Fruit fly (Drosophila melanogaster) whole organism, wandering third instar larva: ENCODE results near the gene CG7824.

Experiments used
- Abd-B ChIP-seq: fragments of >200 bp; optimal IDR thresholded peaks from 2 replicates; lab custom pipeline; 2017; ENCODE audit warnings: missing biosample characterization, missing genetic modification characterization
- Dfd ChIP-seq: fragments of >200 bp; optimal IDR thresholded peaks from 2 replicates; lab custom pipeline; 2017; ENCODE audit warnings: missing biosample characterization, missing genetic modification characterization
- GATAd ChIP-seq: sonication (Bioruptor generic); optimal IDR thresholded peaks from 2 replicates; lab custom pipeline; 2016; ENCODE audit warnings: missing biosample characterization, missing genetic modification characterization
- HLH106 ChIP-seq: fragments of 200-800 bp; optimal IDR thresholded peaks from 3 replicates; lab custom pipeline; 2019; ENCODE audit warnings: missing biosample characterization, mild to moderate bottlenecking, missing genetic modification characterization, moderate library complexity
- Hnf4 ChIP-seq: fragments of 200-800 bp; sonication (Bioruptor generic); optimal IDR thresholded peaks from 2 replicates; lab custom pipeline; 2016; ENCODE audit warnings: missing biosample characterization, mild to moderate bottlenecking, missing genetic modification characterization
- Hr83 ChIP-seq: fragments of 200-300 bp; sonication (Bioruptor generic); optimal IDR thresholded peaks from 2 replicates; lab custom pipeline; 2016; ENCODE audit warnings: missing biosample characterization, mild to moderate bottlenecking, missing genetic modification characterization, moderate library complexity; ENCODE audit not compliant: poor library complexity, severe bottlenecking
- Mio ChIP-seq: sonication (Bioruptor generic); optimal IDR thresholded peaks from 2 replicates; lab custom pipeline; 2016; ENCODE audit warnings: missing biosample characterization, missing genetic modification characterization
- Myc ChIP-seq: fragments of >200 bp; optimal IDR thresholded peaks from 2 replicates; lab custom pipeline; 2017
- N ChIP-seq: fragments of >200 bp; optimal IDR thresholded peaks from 2 replicates; lab custom pipeline; 2018; ENCODE audit warnings: missing biosample characterization, missing external identifiers, missing genetic modification characterization
- OdsH ChIP-seq: fragments of 200-800 bp; sonication (Bioruptor generic); optimal IDR thresholded peaks from 2 replicates; lab custom pipeline; 2016; ENCODE audit warnings: missing biosample characterization, mild to moderate bottlenecking, missing genetic modification characterization
- Sp1 ChIP-seq: fragments of 200-800 bp; sonication (Bioruptor generic); optimal IDR thresholded peaks from 3 replicates; lab custom pipeline; 2019; ENCODE audit warnings: missing biosample characterization, mild to moderate bottlenecking, missing genetic modification characterization, moderate library complexity
- Vsx2 ChIP-seq: fragments of 200-300, 225-300 bp; sonication (Bioruptor generic); optimal IDR thresholded peaks from 2 replicates; lab custom pipeline; 2018; ENCODE audit warnings: missing biosample characterization, missing genetic modification characterization; ENCODE audit not compliant: partially characterized antibody
- br ChIP-seq: fragments of 200-800 bp; sonication (Bioruptor generic); optimal IDR thresholded peaks from 2 replicates; lab custom pipeline; 2016; ENCODE audit warnings: missing biosample characterization, missing genetic modification characterization
- dl ChIP-seq, 2 experiments: fragments of 175-275, 200-275 bp in 1 of 2; fragments of 200-275 bp in 1 of 2; sonication (Bioruptor generic); optimal IDR thresholded peaks; lab custom pipeline; 2018; ENCODE audit warnings: mild to moderate bottlenecking in 2 of 2, missing biosample characterization in 2 of 2, missing genetic modification characterization in 2 of 2, moderate library complexity in 2 of 2; ENCODE audit not compliant: partially characterized antibody in 2 of 2, insufficient read depth in 1 of 2
- dmrt93B ChIP-seq: fragments of 200-800 bp; sonication (Bioruptor generic); optimal IDR thresholded peaks from 2 replicates; lab custom pipeline; 2018; ENCODE audit warnings: missing biosample characterization, mild to moderate bottlenecking, missing genetic modification characterization
- dsf ChIP-seq: sonication (Bioruptor generic); optimal IDR thresholded peaks from 2 replicates; lab custom pipeline; 2016; ENCODE audit warnings: missing biosample characterization, missing genetic modification characterization, borderline replicate concordance
- foxo ChIP-seq, 2 experiments: fragments of 200-800 bp; sonication (Bioruptor generic); optimal IDR thresholded peaks; 2 replicates in 1 of 2; 3 replicates in 1 of 2; lab custom pipeline; 2016 to 2017; ENCODE audit warnings: missing biosample characterization in 2 of 2, missing genetic modification characterization in 2 of 2
- fru ChIP-seq: fragments of 200-800 bp; sonication (Bioruptor generic); optimal IDR thresholded peaks from 3 replicates; lab custom pipeline; 2016; ENCODE audit warnings: missing biosample characterization, mild to moderate bottlenecking, missing genetic modification characterization
- h ChIP-seq: fragments of 200-800 bp; sonication (Bioruptor generic); optimal IDR thresholded peaks from 3 replicates; lab custom pipeline; 2016; ENCODE audit warnings: missing biosample characterization, mild to moderate bottlenecking, missing genetic modification characterization
- jim ChIP-seq: fragments of 175-275, 200-325 bp; sonication (Bioruptor generic); optimal IDR thresholded peaks from 2 replicates; lab custom pipeline; 2016; ENCODE audit warnings: missing biosample characterization, mild to moderate bottlenecking, missing genetic modification characterization
- lola ChIP-seq: fragments of >200 bp; optimal IDR thresholded peaks from 2 replicates; lab custom pipeline; 2017; ENCODE audit warnings: missing biosample characterization, missing genetic modification characterization
- pan ChIP-seq: fragments of >200 bp; optimal IDR thresholded peaks from 2 replicates; lab custom pipeline; 2017
- psq ChIP-seq: fragments of 200-800 bp; sonication (Bioruptor generic); optimal IDR thresholded peaks from 3 replicates; lab custom pipeline; 2017; ENCODE audit warnings: missing biosample characterization, mild to moderate bottlenecking, missing genetic modification characterization, moderate library complexity
- rgr ChIP-seq: fragments of 200-800 bp; sonication (Bioruptor generic); optimal IDR thresholded peaks from 3 replicates; lab custom pipeline; 2016; ENCODE audit warnings: missing biosample characterization, mild to moderate bottlenecking, missing genetic modification characterization
- sage ChIP-seq: fragments of 200-800 bp; sonication (Bioruptor generic); optimal IDR thresholded peaks from 2 replicates; lab custom pipeline; 2016; ENCODE audit warnings: missing biosample characterization, mild to moderate bottlenecking, missing genetic modification characterization
- sv ChIP-seq: fragments of 200-800 bp; sonication (Bioruptor generic); optimal IDR thresholded peaks from 3 replicates; lab custom pipeline; 2016; ENCODE audit warnings: missing biosample characterization, missing genetic modification characterization

Gene CG7824

dm6 chr3R:29898588-29898987, 39.9 kb upstream of the CG7824 start:
- TF ChIP-seq h (GFP tag; lab: Kevin White, UChicago) (no peak), dmrt93B (GFP tag; lab: Kevin White, UChicago) (no peak), HLH106 (tag; lab: Kevin White, UChicago) (no peak), rgr (GFP tag; lab: Kevin White, UChicago) (no peak), Hnf4 (GFP tag; lab: Kevin White, UChicago) (no peak), dsf (GFP tag; lab: Kevin White, UChicago) (no peak), Mio (GFP tag; lab: Kevin White, UChicago) (no peak), Abd-B (GFP tag; lab: Kevin White, UChicago) (no peak)

dm6 chr3R:29894393-29894792, 35.7 kb upstream of the CG7824 start:
- TF ChIP-seq h (GFP tag; lab: Kevin White, UChicago): peak; percentile 4
- peak; percentile 39 for TF ChIP-seq HLH106 (tag; lab: Kevin White, UChicago)
- no peak for TF ChIP-seq OdsH (GFP tag; lab: Kevin White, UChicago)
- TF ChIP-seq sv (GFP tag; lab: Kevin White, UChicago): peak; percentile 14
- TF ChIP-seq Vsx2 (GFP tag; lab: Kevin White, UChicago): no peak
- no peak for TF ChIP-seq rgr (GFP tag; lab: Kevin White, UChicago)
- no peak for TF ChIP-seq dmrt93B (GFP tag; lab: Kevin White, UChicago)
- TF ChIP-seq, all 38 proteins: peak for 3

- TF ChIP-seq OdsH (GFP tag; lab: Kevin White, UChicago) (no peak), Dfd (GFP tag; lab: Kevin White, UChicago) (no peak), lola (GFP tag; lab: Kevin White, UChicago) (no peak), dl (GFP tag; optimal IDR thresholded peaks at IDR 0.05; lab: Kevin White, UChicago; ENCODE audit: insufficient read depth in 1 of 2, partially characterized antibody in 2 of 2) (no peak), Vsx2 (GFP tag; lab: Kevin White, UChicago) (no peak), dmrt93B (GFP tag; lab: Kevin White, UChicago) (no peak), br (GFP tag; lab: Kevin White, UChicago) (no peak)
Observed at dm6 chr3R:29893030-29893429, 34.3 kb upstream of the CG7824 start.

- TF ChIP-seq dl (GFP tag; optimal IDR thresholded peaks at IDR 0.05; lab: Kevin White, UChicago; ENCODE audit: insufficient read depth in 1 of 2, partially characterized antibody in 2 of 2) (no peak), GATAd (GFP tag; lab: Kevin White, UChicago) (no peak), Hnf4 (GFP tag; lab: Kevin White, UChicago) (peak; percentile 54), foxo (GFP tag; optimal IDR thresholded peaks at IDR 0.05; lab: Kevin White, UChicago) (peak in 1 of 2 experiments; percentile 1), pan (lab: Kevin White, UChicago) (no peak), OdsH (GFP tag; lab: Kevin White, UChicago) (peak; percentile 13), Sp1 (GFP tag; lab: Kevin White, UChicago) (no peak), sv (GFP tag; lab: Kevin White, UChicago) (no peak), rgr (GFP tag; lab: Kevin White, UChicago) (peak; percentile 21), h (GFP tag; lab: Kevin White, UChicago) (peak; percentile 52), Myc (lab: Kevin White, UChicago) (no peak), sage (GFP tag; lab: Kevin White, UChicago) (no peak), Vsx2 (GFP tag; lab: Kevin White, UChicago) (no peak), Hr83 (GFP tag; lab: Kevin White, UChicago) (peak; percentile 88), fru (GFP tag; lab: Kevin White, UChicago) (no peak)
Observed at dm6 chr3R:29891183-29891582, 32.4 kb upstream of the CG7824 start.

dm6 chr3R:29880306-29880705, 21.6 kb upstream of the CG7824 start:
- no peak for TF ChIP-seq rgr (GFP tag; lab: Kevin White, UChicago)
- TF ChIP-seq Sp1 (GFP tag; lab: Kevin White, UChicago): no peak
- TF ChIP-seq Mio (GFP tag; lab: Kevin White, UChicago): no peak
- TF ChIP-seq Abd-B (GFP tag; lab: Kevin White, UChicago): no peak
- TF ChIP-seq N (GFP tag; lab: Kevin White, UChicago): no peak
- no peak for TF ChIP-seq Vsx2 (GFP tag; lab: Kevin White, UChicago)
- no peak for TF ChIP-seq psq (GFP tag; lab: Kevin White, UChicago)
- no peak for TF ChIP-seq sv (GFP tag; lab: Kevin White, UChicago)
- no peak for TF ChIP-seq jim (GFP tag; lab: Kevin White, UChicago)
- no peak for TF ChIP-seq sage (GFP tag; lab: Kevin White, UChicago)
- TF ChIP-seq OdsH (GFP tag; lab: Kevin White, UChicago): no peak
